Worm (Caenorhabditis elegans): ENCODE results near the gene tin-9.2.

DNA sequence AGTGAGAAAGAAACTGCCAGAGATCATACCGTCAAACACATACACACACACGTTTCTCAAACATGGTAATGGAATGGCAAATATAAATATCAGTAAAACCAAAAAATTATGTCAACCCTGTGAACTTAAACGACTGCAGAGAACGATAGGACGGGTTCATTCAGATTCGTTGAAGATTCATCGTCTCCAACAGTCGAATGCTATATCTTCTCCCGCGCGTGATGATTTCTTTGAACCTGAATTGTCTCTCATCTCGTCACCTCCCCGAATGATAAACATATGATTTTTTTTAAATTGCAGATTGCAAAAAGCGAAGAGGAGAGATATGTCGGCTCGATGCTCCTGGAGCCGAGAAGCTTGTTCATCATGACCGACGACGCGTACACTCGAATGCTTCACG, 12.1 kb downstream of the tin-9.2 start:
- TF ChIP-seq hmbx-1 (tag; optimal IDR thresholded peaks at IDR 0.05) (no peak), hmg-4 (GFP tag; optimal IDR thresholded peaks at IDR 0.05) (no peak), tra-4 (tag; optimal IDR thresholded peaks at IDR 0.05) (no peak), ama-1 (optimal IDR thresholded peaks at IDR 0.05) (no peak), scrt-1 (GFP tag; IDR thresholded peaks at IDR 0.05) (no peak), ets-7 (tag; optimal IDR thresholded peaks at IDR 0.05) (no peak), hnd-1 (tag; optimal IDR thresholded peaks at IDR 0.05) (no peak), B0310.2 (tag; optimal IDR thresholded peaks at IDR 0.05) (no peak)
